Fruit fly (Drosophila melanogaster): ENCODE results near the gene CG3402.

CG3402 gene

DNA sequence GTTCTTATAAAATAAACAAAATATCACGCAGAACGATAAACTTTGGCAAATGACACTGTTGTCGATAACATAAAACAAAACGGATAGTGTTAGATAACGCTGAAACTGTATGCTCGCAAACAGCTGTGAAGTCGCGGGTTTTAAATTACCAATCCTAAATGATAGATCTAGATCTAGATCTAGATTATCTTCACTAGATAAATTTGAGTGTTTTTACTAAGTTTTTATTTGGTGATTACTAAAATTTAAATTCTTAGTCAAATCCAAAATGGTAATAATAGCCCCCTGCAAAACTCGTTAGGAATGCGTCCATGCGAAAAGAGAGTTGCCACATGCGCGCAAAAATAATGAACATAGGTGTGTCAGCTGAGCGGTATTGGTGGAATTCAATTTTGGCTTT, 1.3 kb upstream of the CG3402 start, which contains the start of the genes MED30 and Rev1 (continued):
- TF ChIP-seq gem (tag; optimal IDR thresholded peaks at IDR 0.05) (peak; percentile 96), Xrp1 (GFP tag; IDR thresholded peaks at IDR 0.05) (peak; percentile 93), E2f2 (GFP tag; IDR thresholded peaks at IDR 0.05) (peak; percentile 87), gcm (GFP tag; optimal IDR thresholded peaks at IDR 0.05) (peak; percentile 92), CG7357 (GFP tag; IDR thresholded peaks at IDR 0.05) (peak; percentile 76), inv (GFP tag; IDR thresholded peaks at IDR 0.05; ENCODE audit: partially characterized antibody) (0 out of 2 replicates have a peak, but pooled peaks have one; percentile 15), CG30403 (GFP tag; optimal IDR thresholded peaks at IDR 0.05) (peak; percentile 97), Atf-2 (GFP tag; optimal IDR thresholded peaks at IDR 0.05) (peak; percentile 95), CG4617 (GFP tag; optimal IDR thresholded peaks at IDR 0.05; ENCODE audit: borderline replicate concordance) (peak; percentile 97), CG15514 (GFP tag; optimal IDR thresholded peaks at IDR 0.05) (peak; percentile 90), CG4424 (GFP tag; optimal IDR thresholded peaks at IDR 0.05) (peak; percentile 91), shn (GFP tag; optimal IDR thresholded peaks at IDR 0.05) (peak; percentile 97), Hand (GFP tag; optimal IDR thresholded peaks at IDR 0.05) (peak; percentile 78), mld (GFP tag; IDR thresholded peaks at IDR 0.05; ENCODE audit: partially characterized antibody) (no peak), ab (GFP tag; optimal IDR thresholded peaks at IDR 0.05) (peak; percentile 89), CG5180 (GFP tag; optimal IDR thresholded peaks at IDR 0.05) (peak; percentile 68), CG11723 (GFP tag; optimal IDR thresholded peaks at IDR 0.05) (peak; percentile 88), Stat92E (GFP tag; optimal IDR thresholded peaks at IDR 0.05) (no peak), CG10267 (tag; optimal IDR thresholded peaks at IDR 0.05) (peak; percentile 99), MESR4 (GFP tag; optimal IDR thresholded peaks at IDR 0.05) (peak; percentile 73), Drgx (GFP tag; IDR thresholded peaks at IDR 0.05) (peak; percentile 89), CTCF (GFP tag; optimal IDR thresholded peaks at IDR 0.05) (peak; percentile 48), slp2 (GFP tag; optimal IDR thresholded peaks at IDR 0.05) (peak; percentile 95), CG7786 (GFP tag; optimal IDR thresholded peaks at IDR 0.05) (peak; percentile 97), CG6175 (GFP tag; IDR thresholded peaks at IDR 0.05) (peak; percentile 78; the same call in 2 of the 3 replicates), hbn (GFP tag; IDR thresholded peaks at IDR 0.05; ENCODE audit: partially characterized antibody) (peak; percentile 46; the same call in 1 of the 2 replicates), Ets97D (GFP tag; optimal IDR thresholded peaks at IDR 0.05) (peak; percentile 93), CG4820 (GFP tag; optimal IDR thresholded peaks at IDR 0.05) (peak; percentile 80), mam (GFP tag; optimal IDR thresholded peaks at IDR 0.05) (peak; percentile 98), pnt (GFP tag; optimal IDR thresholded peaks at IDR 0.05) (peak; percentile 96), Chrac-16 (GFP tag; optimal IDR thresholded peaks at IDR 0.05) (peak; percentile 95), CG2202 (tag; optimal IDR thresholded peaks at IDR 0.05) (peak; percentile 82), BtbVII (GFP tag; optimal IDR thresholded peaks at IDR 0.05) (peak; percentile 89), schlank (tag; optimal IDR thresholded peaks at IDR 0.05) (peak; percentile 87), CG12071 (GFP tag; optimal IDR thresholded peaks at IDR 0.05) (peak; percentile 86), CG13775 (GFP tag; optimal IDR thresholded peaks at IDR 0.05) (peak; percentile 89), CG10462 (GFP tag; optimal IDR thresholded peaks at IDR 0.05) (peak; percentile 91), sima (GFP tag; optimal IDR thresholded peaks at IDR 0.05) (peak; percentile 71), slou (GFP tag; optimal IDR thresholded peaks at IDR 0.05) (peak; percentile 92), CG32532 (GFP tag; IDR thresholded peaks at IDR 0.05) (peak; percentile 95), emc (GFP tag; optimal IDR thresholded peaks at IDR 0.05) (peak; percentile 89), CG11398 (GFP tag; optimal IDR thresholded peaks at IDR 0.05) (peak; percentile 93), CG31388 (GFP tag; optimal IDR thresholded peaks at IDR 0.05) (peak; percentile 85), CG12391 (tag; optimal IDR thresholded peaks at IDR 0.05) (peak; percentile 95), onecut (GFP tag; IDR thresholded peaks at IDR 0.05) (peak; percentile 83), Dad (GFP tag; optimal IDR thresholded peaks at IDR 0.05) (peak; percentile 95), CG8944 (GFP tag; optimal IDR thresholded peaks at IDR 0.05) (peak; percentile 97), CG4730 (GFP tag; IDR thresholded peaks at IDR 0.05) (peak; percentile 84), Jarid2 (GFP tag; optimal IDR thresholded peaks at IDR 0.05) (peak; percentile 59), Med (GFP tag) (peak; percentile 99), CG15601 (tag; optimal IDR thresholded peaks at IDR 0.05) (peak; percentile 89)

Data from whole organism, embryonic.